Worm (Caenorhabditis elegans) whole organism, L4/young adult: Measurements from ENCODE around the gene Y32F6A.4.

Source experiments
- W03F9.2 ChIP-seq: fragments of 150-350 bp; optimal IDR thresholded peaks from 2 replicates; lab custom pipeline; 2014; ENCODE audit warnings: missing biosample characterization, missing genetic modification characterization
- dao-5 ChIP-seq: sonication (generic microtip); optimal IDR thresholded peaks from 2 replicates; lab custom pipeline; 2016; ENCODE audit warnings: missing genotype, missing genetic modification characterization, moderate library complexity, missing compliant biosample characterization
- him-1 ChIP-seq: sonication (generic microtip); optimal IDR thresholded peaks from 2 replicates; lab custom pipeline; 2016; ENCODE audit warnings: missing genotype, missing genetic modification reagents, missing genetic modification characterization, missing compliant biosample characterization

The Y32F6A.4 gene

DNA sequence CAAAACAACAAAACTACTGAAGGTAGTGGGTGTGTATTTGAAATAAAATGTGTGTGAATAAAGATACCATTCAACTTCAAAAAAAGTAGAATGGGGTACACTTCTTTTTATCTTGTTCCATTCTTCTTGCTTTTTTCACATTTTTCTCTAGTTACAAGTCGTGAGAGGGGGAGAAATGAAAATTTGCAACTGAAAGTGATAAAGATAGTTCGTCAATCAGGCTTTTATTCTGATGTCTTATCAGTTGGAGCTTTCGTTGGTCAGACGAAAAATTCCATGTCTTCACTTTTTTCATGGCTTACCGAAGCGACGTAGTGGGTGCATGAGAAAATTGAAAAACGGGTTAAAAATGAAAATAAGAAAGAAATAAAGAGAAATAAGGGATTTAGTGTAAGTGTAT is at the start of gene Y32F6A.4:
Y32F6A.4 (minus strand) TSS at position 347 of the 400 bp plus-strand sequence.
- no peak for TF ChIP-seq dao-5 (tag; lab: Kevin White, UChicago)
- TF ChIP-seq W03F9.2 (tag; lab: Kevin White, UChicago): no peak
- TF ChIP-seq him-1 (tag; lab: Kevin White, UChicago): no peak

DNA sequence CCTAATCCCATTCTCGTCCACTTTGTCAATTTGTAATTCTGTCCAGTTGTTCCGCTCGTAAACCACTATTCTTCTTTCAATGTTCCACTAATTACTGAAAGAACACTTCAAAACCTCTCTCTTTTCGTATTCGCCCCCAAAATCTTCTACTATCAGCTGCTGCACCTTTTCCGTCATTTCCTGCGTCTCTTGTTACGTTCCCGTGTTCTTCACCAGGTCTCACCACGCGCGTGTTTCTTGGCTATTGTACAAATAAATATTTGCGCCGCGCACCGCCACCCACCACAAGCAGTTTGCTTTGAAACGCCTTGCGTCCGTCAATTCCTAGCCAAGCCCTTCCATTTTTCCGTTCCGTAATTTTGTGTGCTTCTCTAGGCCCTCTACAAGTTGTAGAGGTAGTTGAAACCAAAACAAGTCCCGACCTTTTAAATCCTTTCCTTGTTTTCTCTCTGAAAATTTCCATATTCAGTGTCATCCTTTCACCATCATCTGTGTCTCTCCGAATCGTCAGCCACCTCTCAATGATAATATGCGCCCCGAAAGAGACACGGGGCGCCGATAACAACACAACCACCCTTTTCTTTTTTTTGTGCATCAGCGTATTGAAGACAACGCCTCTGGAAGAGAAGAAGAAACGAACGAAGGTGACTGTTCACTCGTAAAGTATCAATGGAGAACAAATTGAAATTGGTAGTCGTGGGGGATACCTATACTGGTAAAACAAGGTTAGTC is 44.4 kb upstream of the Y32F6A.4 start, which contains the start of the genes crp-1 and Y32F6B.9:
crp-1 (plus strand) TSS at position 468 of the 732 bp plus-strand sequence.
Y32F6B.9 (plus strand) TSS at position 603 of the 732 bp plus-strand sequence.
- TF ChIP-seq W03F9.2 (tag; lab: Kevin White, UChicago) (no peak), him-1 (tag; lab: Kevin White, UChicago) (no peak), dao-5 (tag; lab: Kevin White, UChicago) (no peak)

DNA sequence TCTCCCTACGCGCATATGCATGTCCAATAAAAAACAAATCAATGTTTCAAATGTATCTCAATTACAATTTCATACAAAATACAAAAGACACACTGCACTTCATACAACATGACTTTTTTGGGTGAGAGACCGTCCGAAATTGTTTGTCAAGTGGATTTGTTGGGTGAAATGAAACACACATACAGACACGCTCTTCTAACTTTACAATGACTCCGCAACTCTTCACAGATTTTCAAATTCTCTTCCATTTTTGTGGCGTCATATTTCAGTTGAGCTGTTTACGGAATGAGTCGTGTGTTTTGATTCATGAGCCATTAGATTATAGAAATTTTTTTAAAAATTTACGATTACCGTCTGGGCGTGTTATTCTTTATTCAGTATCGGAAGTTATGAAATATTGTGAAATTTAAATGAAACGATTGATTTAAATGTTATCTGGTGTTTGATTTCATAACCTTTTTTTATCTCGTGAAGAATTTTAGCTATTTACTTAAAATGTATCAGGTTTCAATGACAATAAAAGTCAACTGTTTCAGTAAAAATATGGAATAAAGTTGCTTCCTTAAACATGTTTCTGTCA is 43.1 kb upstream of the Y32F6A.4 start:
- TF ChIP-seq dao-5 (tag; lab: Kevin White, UChicago) (no peak), him-1 (tag; lab: Kevin White, UChicago) (peak; percentile 23)

DNA sequence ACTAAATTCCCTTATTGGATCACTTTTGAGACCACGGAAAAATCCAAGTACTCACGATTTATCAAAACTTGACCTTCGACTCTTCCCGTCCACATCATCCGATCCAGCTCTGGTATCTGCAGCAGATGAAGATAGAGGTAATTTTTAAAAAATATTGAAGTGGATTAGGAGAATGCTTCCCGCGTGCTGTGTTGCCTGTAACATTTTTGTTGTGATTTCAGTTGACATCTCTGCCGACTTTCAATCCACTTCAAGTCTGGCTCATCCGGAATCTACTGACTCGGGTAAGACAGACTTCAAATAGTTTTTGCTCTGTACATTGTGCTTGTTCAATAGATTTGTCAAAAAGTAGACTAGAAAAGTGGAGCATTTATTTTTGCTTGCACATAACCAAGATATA is 41.6 kb upstream of the Y32F6A.4 start:
- no peak for TF ChIP-seq dao-5 (tag; lab: Kevin White, UChicago)
- no peak for TF ChIP-seq W03F9.2 (tag; lab: Kevin White, UChicago)
- TF ChIP-seq him-1 (tag; lab: Kevin White, UChicago): no peak

DNA sequence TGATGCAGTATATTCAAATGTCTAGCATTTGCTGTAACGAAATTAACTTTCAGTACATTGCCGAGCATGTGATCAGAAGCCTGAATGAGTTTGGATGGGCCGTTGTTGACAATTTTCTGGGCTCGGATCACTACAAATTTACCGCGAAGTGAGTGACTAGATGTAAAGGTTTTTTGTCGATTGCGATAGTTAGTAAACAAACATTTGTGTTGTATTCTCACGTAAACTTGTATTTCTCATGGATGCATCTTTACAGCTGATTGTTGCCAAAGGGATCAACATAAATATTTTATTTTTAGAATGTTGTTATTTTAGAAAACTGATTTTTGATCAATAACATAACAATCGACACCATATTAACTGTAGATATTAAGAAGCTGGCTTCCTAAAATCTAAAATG is 40.2 kb upstream of the Y32F6A.4 start:
- TF ChIP-seq him-1 (tag; lab: Kevin White, UChicago) (no peak), W03F9.2 (tag; lab: Kevin White, UChicago) (no peak), dao-5 (tag; lab: Kevin White, UChicago) (no peak)

DNA sequence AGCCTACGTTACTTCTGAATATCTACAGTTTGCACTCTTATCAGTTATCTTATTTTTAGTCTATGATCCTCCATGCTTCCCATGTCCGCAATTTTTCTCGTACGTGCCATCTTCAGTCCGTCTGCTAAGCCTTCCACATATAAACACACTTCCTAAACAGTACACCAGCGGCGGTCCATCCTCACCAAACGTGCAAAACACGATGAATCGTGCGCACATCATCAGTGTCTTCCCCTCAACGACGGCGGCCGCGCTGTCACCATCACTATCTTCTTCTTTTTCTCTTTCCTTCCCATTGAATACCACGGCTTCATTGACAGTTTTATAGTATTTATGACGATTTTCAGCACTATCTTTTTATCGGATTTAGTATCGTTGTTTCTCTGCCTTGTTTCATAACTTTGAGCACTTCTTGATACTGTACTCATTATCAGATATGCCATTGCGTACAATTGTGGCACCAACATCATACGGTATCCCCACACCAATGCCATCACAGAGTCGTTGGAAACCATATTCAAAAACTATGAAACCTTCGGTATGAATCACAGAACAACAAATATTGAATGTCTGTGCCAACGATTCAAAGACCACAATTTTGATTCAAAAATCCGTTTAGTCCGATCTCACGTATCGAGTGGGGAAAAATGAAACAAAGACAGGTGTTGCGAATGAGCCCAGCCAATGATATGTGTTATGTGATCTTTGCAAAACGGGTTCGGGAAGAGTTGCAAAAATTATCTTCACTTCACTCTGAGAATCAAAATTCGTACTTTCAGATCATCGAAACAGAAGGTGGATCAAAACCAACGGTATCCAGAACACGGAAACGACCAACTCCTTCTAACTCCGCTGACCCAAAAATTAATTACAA is 39.3 kb upstream of the Y32F6A.4 start:
- TF ChIP-seq him-1 (tag; lab: Kevin White, UChicago) (no peak), dao-5 (tag; lab: Kevin White, UChicago) (no peak), W03F9.2 (tag; lab: Kevin White, UChicago) (no peak)

DNA sequence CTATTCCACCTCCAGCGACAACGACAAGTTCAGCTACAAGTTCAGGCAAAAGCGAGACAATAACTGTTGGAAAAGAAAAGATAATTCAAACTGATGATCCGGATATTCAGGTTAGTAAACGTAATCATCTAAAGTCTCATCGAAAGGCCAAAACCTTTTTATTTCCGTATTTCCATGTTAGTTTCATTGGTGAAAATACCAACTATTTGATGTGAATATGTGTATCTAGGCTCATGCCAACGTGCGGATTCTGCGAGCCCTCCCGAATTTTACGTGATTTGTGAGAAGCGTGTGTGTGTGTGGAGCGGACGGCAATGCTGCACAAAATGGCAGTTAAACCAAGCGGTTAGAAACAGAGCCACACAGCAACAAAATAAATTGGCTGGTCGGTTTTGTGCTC is 37.1 kb upstream of the Y32F6A.4 start:
- TF ChIP-seq dao-5 (tag; lab: Kevin White, UChicago): no peak
- no peak for TF ChIP-seq him-1 (tag; lab: Kevin White, UChicago)
- TF ChIP-seq W03F9.2 (tag; lab: Kevin White, UChicago): no peak

DNA sequence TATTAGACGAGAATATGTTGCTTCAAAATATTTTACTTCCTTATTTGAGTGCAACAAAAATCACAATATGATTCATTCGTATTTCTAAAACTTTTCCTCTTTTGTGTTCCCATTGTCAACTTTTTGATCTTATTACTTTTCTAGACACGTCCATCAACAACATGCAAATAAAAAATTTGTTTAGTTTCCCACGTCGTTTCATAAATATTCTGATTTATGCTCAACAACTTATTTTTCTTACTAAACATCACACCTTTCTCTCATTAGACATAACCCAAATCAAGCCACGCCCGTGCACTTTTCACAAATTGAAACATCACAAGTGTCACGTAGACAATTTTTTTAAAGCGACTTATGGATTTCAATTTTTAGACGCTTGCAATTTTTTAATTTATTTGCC is 36.0 kb upstream of the Y32F6A.4 start:
- TF ChIP-seq dao-5 (tag; lab: Kevin White, UChicago): no peak
- no peak for TF ChIP-seq W03F9.2 (tag; lab: Kevin White, UChicago)
- no peak for TF ChIP-seq him-1 (tag; lab: Kevin White, UChicago)

DNA sequence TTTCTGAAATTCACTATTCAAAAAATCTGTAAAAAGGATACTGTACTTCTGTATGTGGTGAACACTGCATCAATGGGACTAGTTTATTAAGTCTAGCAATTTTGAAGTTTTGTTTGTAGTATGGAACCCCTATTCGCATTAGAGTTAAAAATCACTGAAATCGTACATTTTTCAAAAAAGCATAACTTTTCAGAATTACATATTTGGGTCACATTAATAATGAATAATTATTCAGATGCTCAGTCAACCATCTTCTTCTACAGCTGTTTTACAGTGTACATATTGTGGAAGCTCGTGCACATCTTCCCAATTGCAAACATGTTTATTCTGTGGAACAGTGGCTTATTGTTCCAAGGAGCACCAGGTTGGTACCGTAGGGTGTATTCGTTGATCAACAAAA is 34.8 kb upstream of the Y32F6A.4 start:
- TF ChIP-seq W03F9.2 (tag; lab: Kevin White, UChicago): no peak
- TF ChIP-seq him-1 (tag; lab: Kevin White, UChicago): no peak
- TF ChIP-seq dao-5 (tag; lab: Kevin White, UChicago): no peak

DNA sequence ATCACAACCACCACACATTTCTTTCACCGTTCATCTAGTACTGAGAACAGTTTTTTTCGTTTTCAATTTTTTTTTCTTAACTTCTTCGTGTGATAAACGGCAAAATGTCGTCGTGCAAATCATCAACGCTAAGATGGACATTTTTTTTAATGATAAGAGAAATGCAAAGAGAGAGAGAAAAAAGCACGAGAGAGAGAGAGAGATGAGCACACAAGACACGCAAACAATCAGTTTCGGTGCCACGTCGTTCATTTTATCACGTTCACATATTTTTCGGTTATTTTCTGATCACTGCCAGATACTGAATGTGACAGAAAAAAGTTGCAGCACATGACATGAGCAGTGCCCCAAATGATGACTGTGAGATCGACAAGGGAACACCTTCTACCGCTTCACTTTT is 34.3 kb upstream of the Y32F6A.4 start, which contains the start of gene egl-9:
egl-9 (plus strand) TSS at position 328 of the 400 bp plus-strand sequence.
- no peak for TF ChIP-seq dao-5 (tag; lab: Kevin White, UChicago)
- no peak for TF ChIP-seq him-1 (tag; lab: Kevin White, UChicago)
- TF ChIP-seq W03F9.2 (tag; lab: Kevin White, UChicago): no peak

DNA sequence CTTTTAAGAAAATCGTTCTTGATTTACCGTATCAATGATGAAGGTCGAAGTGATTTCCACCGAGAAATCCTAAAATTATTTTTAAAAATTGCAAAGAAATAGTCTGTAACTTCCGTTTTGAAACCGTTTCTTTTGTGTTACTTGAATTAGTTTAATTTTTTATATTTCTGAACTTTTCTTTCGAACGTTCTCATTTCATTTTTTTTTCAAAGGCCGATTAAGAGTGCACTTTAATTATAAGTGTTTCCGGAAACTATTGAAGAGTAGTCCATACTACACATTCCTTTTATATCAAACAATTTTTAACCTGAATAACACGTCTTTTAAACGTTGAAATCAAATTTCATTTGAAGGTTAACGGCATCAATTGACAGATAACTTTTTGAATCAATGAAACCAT is 33.8 kb upstream of the Y32F6A.4 start:
- TF ChIP-seq W03F9.2 (tag; lab: Kevin White, UChicago): no peak
- TF ChIP-seq dao-5 (tag; lab: Kevin White, UChicago): no peak
- TF ChIP-seq him-1 (tag; lab: Kevin White, UChicago): no peak

DNA sequence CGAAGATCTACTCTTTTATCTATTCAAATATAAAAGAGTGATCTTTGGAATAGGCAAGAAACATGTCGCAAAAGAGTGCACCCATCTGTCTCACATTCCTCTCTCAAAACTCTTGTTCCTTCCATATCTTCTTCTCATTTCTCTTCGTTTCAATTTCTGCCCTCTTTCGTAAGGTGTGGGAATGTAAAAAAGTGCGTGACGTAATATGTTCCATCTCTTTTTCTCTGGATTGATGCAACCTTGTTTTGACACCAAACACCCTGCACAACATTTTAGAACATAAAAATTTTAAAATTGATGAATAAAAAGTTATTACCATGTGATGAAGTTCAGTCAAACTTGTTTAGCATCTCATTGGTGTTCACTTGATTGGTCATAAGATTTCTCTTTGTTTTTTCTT is 33.2 kb upstream of the Y32F6A.4 start:
- TF ChIP-seq W03F9.2 (tag; lab: Kevin White, UChicago) (no peak), him-1 (tag; lab: Kevin White, UChicago) (no peak), dao-5 (tag; lab: Kevin White, UChicago) (no peak)

DNA sequence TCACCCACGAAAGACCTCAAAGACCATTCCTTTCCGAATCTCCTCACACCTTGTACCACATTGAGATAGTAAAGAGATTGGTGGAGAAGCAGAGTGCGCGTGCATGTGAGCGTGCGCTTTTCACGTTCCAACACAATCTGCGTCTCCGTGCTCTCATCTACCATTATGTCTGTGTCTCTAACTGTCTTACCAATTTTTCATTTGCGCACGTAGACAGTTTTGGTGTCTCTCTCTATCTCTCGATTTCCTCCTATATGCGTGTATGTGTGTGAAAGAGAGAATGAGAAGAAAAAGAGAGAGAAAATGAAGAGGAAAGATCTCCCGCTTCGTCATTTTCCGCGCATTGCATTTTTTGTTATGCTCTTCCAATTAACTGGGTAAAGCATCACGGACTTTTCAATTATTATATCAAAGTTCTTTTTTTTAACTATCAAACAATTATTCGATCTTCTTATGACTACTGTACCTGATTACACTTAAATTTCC is 32.8 kb upstream of the Y32F6A.4 start:
- TF ChIP-seq him-1 (tag; lab: Kevin White, UChicago) (peak; percentile 85), W03F9.2 (tag; lab: Kevin White, UChicago) (peak; percentile 81), dao-5 (tag; lab: Kevin White, UChicago) (no peak)
